Fruit fly (Drosophila melanogaster) S2 (cell line): ENCODE measurements around the gene RpS28-like.

Source experiments
- CG8478 ChIP-seq: fragments of >200 bp; optimal IDR thresholded peaks from 2 replicates; lab custom pipeline; 2018
- CTCF ChIP-seq, 2 experiments: fragments of >200 bp; optimal IDR thresholded peaks; 2 replicates each; lab custom pipeline; 2018

dm6 chr2L:9427570-9427969 is 9.0 kb upstream of the RpS28-like start, which contains the start of gene CG42847:
- no peak for TF ChIP-seq CG8478
- no peak for TF ChIP-seq CTCF (optimal IDR thresholded peaks at IDR 0.05; lab: Kevin White, UChicago)
